Fruit fly (Drosophila melanogaster): ENCODE data around the gene Tie.

Gene Tie

dm6 chr3L:4575392-4575791, 43.4 kb upstream of the Tie start:
- TF ChIP-seq CG6163 (GFP tag; IDR thresholded peaks at IDR 0.05) (no peak), CG10669 (GFP tag; optimal IDR thresholded peaks at IDR 0.05) (no peak), fd85E (GFP tag; optimal IDR thresholded peaks at IDR 0.05) (no peak), CG32006 (GFP tag; optimal IDR thresholded peaks at IDR 0.05) (no peak), CG6792 (GFP tag; optimal IDR thresholded peaks at IDR 0.05) (no peak), Sox15 (GFP tag; optimal IDR thresholded peaks at IDR 0.05) (no peak), CG11294 (GFP tag; IDR thresholded peaks at IDR 0.05) (no peak), Ets21C (GFP tag; optimal IDR thresholded peaks at IDR 0.05) (no peak), topi (GFP tag; optimal IDR thresholded peaks at IDR 0.05) (no peak), Hr38 (GFP tag; optimal IDR thresholded peaks at IDR 0.05) (no peak), fd59A (GFP tag; optimal IDR thresholded peaks at IDR 0.05) (no peak), svp (GFP tag) (no peak), Sox14 (GFP tag; optimal IDR thresholded peaks at IDR 0.05) (no peak), vri (GFP tag; optimal IDR thresholded peaks at IDR 0.05) (no peak), CG6276 (GFP tag; optimal IDR thresholded peaks at IDR 0.05) (no peak), Sox102F (GFP tag; optimal IDR thresholded peaks at IDR 0.05) (no peak), Lpt (GFP tag; optimal IDR thresholded peaks at IDR 0.05) (no peak), OdsH (GFP tag; optimal IDR thresholded peaks at IDR 0.05) (no peak)

dm6 chr3L:4574439-4574838, 42.5 kb upstream of the Tie start:
- TF ChIP-seq CG6808 (GFP tag; optimal IDR thresholded peaks at IDR 0.05) (no peak), CG11294 (GFP tag; IDR thresholded peaks at IDR 0.05) (no peak), CG6854 (GFP tag; optimal IDR thresholded peaks at IDR 0.05) (no peak), Ets96B (tag; optimal IDR thresholded peaks at IDR 0.05) (no peak), CG16779 (tag; optimal IDR thresholded peaks at IDR 0.05) (no peak), Smox (GFP tag; optimal IDR thresholded peaks at IDR 0.05) (no peak)

- TF ChIP-seq CG15336 (GFP tag; IDR thresholded peaks at IDR 0.05) = no peak
- no peak for TF ChIP-seq CG31627 (GFP tag; optimal IDR thresholded peaks at IDR 0.05)
- TF ChIP-seq Lpt (GFP tag; optimal IDR thresholded peaks at IDR 0.05) = no peak
- no peak for TF ChIP-seq CG6276 (GFP tag; optimal IDR thresholded peaks at IDR 0.05)
- no peak for TF ChIP-seq dac (GFP tag; optimal IDR thresholded peaks at IDR 0.05)
- no peak for TF ChIP-seq Ets21C (GFP tag; optimal IDR thresholded peaks at IDR 0.05)
- no peak for TF ChIP-seq svp (GFP tag)
- no peak for TF ChIP-seq eg (GFP tag; IDR thresholded peaks at IDR 0.05)
- no peak for TF ChIP-seq CG32006 (GFP tag; optimal IDR thresholded peaks at IDR 0.05)
- TF ChIP-seq CG6792 (GFP tag; optimal IDR thresholded peaks at IDR 0.05) = no peak
- no peak for TF ChIP-seq Blimp-1 (GFP tag; optimal IDR thresholded peaks at IDR 0.05)
- no peak for TF ChIP-seq CG1621 (tag; optimal IDR thresholded peaks at IDR 0.05)
- TF ChIP-seq esn (GFP tag; optimal IDR thresholded peaks at IDR 0.05) = no peak
- no peak for TF ChIP-seq pdm3 (GFP tag; optimal IDR thresholded peaks at IDR 0.05)
- no peak for TF ChIP-seq CG8119 (GFP tag; IDR thresholded peaks at IDR 0.05)
- TF ChIP-seq CG3032 (tag; optimal IDR thresholded peaks at IDR 0.05) = no peak
- no peak for TF ChIP-seq CG4318 (GFP tag; optimal IDR thresholded peaks at IDR 0.05)
- TF ChIP-seq CG16779 (tag; optimal IDR thresholded peaks at IDR 0.05) = no peak
These were observed 24.9 kb upstream of the Tie start for dm6 chr3L:4556831-4557355.

DNA sequence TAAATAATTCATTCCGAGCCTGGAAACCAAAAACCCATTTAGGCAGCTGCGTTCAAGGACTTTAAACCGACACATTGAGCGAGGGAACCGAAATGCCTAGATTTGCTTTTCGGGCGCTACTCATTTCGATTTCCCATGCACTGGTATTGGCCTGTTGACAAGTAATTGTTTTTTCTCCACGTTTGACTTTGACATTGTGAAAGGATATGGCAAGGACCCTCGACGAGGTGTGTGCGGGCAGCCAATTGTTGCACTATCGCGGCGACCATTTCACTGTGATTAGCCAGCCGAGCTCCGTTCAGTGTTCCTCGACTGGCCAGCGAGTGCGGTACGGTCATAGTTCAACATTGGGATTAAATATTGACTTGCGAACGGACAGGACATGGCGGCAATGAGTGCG, 23.8 kb upstream of the Tie start, which contains the start of gene CG42540:
TSS of gene CG42540 (plus strand) at position 301 of the 400 bp plus-strand sequence.
- no peak for TF ChIP-seq Sox15 (GFP tag; optimal IDR thresholded peaks at IDR 0.05)
- TF ChIP-seq Sox102F (GFP tag; optimal IDR thresholded peaks at IDR 0.05) = no peak
- no peak for TF ChIP-seq Smox (GFP tag; optimal IDR thresholded peaks at IDR 0.05)
- TF ChIP-seq CG8119 (GFP tag; IDR thresholded peaks at IDR 0.05) = no peak
- no peak for TF ChIP-seq spab (GFP tag; optimal IDR thresholded peaks at IDR 0.05)
- TF ChIP-seq Blimp-1 (GFP tag; optimal IDR thresholded peaks at IDR 0.05) = no peak
- TF ChIP-seq CG6163 (GFP tag; IDR thresholded peaks at IDR 0.05) = no peak
- no peak for TF ChIP-seq CG32006 (GFP tag; optimal IDR thresholded peaks at IDR 0.05)
- TF ChIP-seq Hr4 (GFP tag; optimal IDR thresholded peaks at IDR 0.05) = no peak
- TF ChIP-seq achi (GFP tag; optimal IDR thresholded peaks at IDR 0.05) = no peak
- no peak for TF ChIP-seq CG15336 (GFP tag; IDR thresholded peaks at IDR 0.05)
- no peak for TF ChIP-seq CG6276 (GFP tag; optimal IDR thresholded peaks at IDR 0.05)
- no peak for TF ChIP-seq CG8319 (GFP tag; optimal IDR thresholded peaks at IDR 0.05)
- TF ChIP-seq Hr38 (GFP tag; optimal IDR thresholded peaks at IDR 0.05) = no peak
- TF ChIP-seq svp (GFP tag) = no peak
- TF ChIP-seq CG10631 (GFP tag; optimal IDR thresholded peaks at IDR 0.05) = no peak

Data from whole organism, prepupa.